Fruit fly (Drosophila melanogaster) whole organism, embryonic: ENCODE results near the gene CG7156.
A peak's percentile ranks its signal among the peaks of the same experiment; 100 is the strongest.

Experiments
- Blimp-1 ChIP-seq: fragments of 200-800 bp; sonication (Bioruptor generic); optimal IDR thresholded peaks from 3 replicates; lab custom pipeline; 2018; ENCODE audit warnings: missing biosample characterization, missing genetic modification characterization, mild to moderate bottlenecking, moderate library complexity, missing genetic modification reagents
- C15 ChIP-seq: fragments of 200-800 bp; sonication (Bioruptor generic); IDR thresholded peaks from 3 replicates; pipeline ENCODE4 v1.3.6; 2022; ENCODE audit warnings: missing biosample characterization, missing genetic modification characterization
- CG10959 ChIP-seq: fragments of 200-800 bp; sonication (Bioruptor generic); IDR thresholded peaks from 2 replicates; pipeline ENCODE4 v1.3.6; 2022; ENCODE audit warnings: missing biosample characterization, missing genetic modification characterization
- CG13894 ChIP-seq: fragments of 200-800 bp; sonication (Bioruptor generic); optimal IDR thresholded peaks from 3 replicates; lab custom pipeline; 2018; ENCODE audit warnings: missing biosample characterization, mild to moderate bottlenecking, missing genetic modification characterization, moderate library complexity
- CG1529 ChIP-seq: fragments of 200-800 bp; sonication (Bioruptor generic); optimal IDR thresholded peaks from 3 replicates; lab custom pipeline; 2018; ENCODE audit warnings: missing biosample characterization, missing genetic modification characterization
- CG15514 ChIP-seq: fragments of 200-800 bp; sonication (Bioruptor generic); optimal IDR thresholded peaks from 3 replicates; lab custom pipeline; 2017; ENCODE audit warnings: missing biosample characterization, missing genetic modification characterization, mild to moderate bottlenecking, moderate library complexity, missing genetic modification reagents
- CG17385 ChIP-seq: fragments of 200-800 bp; sonication (Bioruptor generic); optimal IDR thresholded peaks from 3 replicates; lab custom pipeline; 2018; ENCODE audit warnings: missing biosample characterization, mild to moderate bottlenecking, missing genetic modification characterization
- CG18011 ChIP-seq: fragments of 200-800 bp; sonication (Bioruptor generic); optimal IDR thresholded peaks from 2 replicates; lab custom pipeline; 2017; ENCODE audit warnings: missing biosample characterization, missing genetic modification characterization, mild to moderate bottlenecking, moderate library complexity, missing genotype
- CG1832 ChIP-seq: fragments of 200-800 bp; sonication (Bioruptor generic); optimal IDR thresholded peaks from 2 replicates; lab custom pipeline; 2017; ENCODE audit warnings: missing biosample characterization, mild to moderate bottlenecking, missing genetic modification characterization, inconsistent platforms
- CG18619 ChIP-seq: fragments of 200-800 bp; sonication (Bioruptor generic); optimal IDR thresholded peaks from 3 replicates; lab custom pipeline; 2017; ENCODE audit warnings: missing biosample characterization, mild to moderate bottlenecking, missing genetic modification characterization
- CG18764 ChIP-seq: fragments of 200-800 bp; sonication (Bioruptor generic); optimal IDR thresholded peaks from 3 replicates; lab custom pipeline; 2016; ENCODE audit warnings: missing biosample characterization, missing genetic modification characterization
- CG3995 ChIP-seq: fragments of 200-800 bp; sonication (Bioruptor generic); optimal IDR thresholded peaks from 3 replicates; lab custom pipeline; 2016; ENCODE audit warnings: missing biosample characterization, missing genetic modification characterization
- CG42726 ChIP-seq: fragments of 200-800 bp; sonication (Bioruptor generic); IDR thresholded peaks from 2 replicates; pipeline ENCODE4 v1.3.6; 2022; ENCODE audit warnings: missing biosample characterization, missing genetic modification characterization; ENCODE audit not compliant: partially characterized antibody
- CG4707 ChIP-seq: fragments of 200-800 bp; sonication (Bioruptor generic); optimal IDR thresholded peaks from 2 replicates; lab custom pipeline; 2018; ENCODE audit warnings: missing biosample characterization, mild to moderate bottlenecking, missing genetic modification characterization, moderate library complexity
- CG4730 ChIP-seq: fragments of 200-800 bp; sonication (Bioruptor generic); IDR thresholded peaks from 2 replicates; pipeline ENCODE4 v1.3.6; 2022; ENCODE audit warnings: missing biosample characterization, missing genetic modification characterization
- CG4820 ChIP-seq: fragments of 200-800 bp; sonication (Bioruptor generic); optimal IDR thresholded peaks from 3 replicates; lab custom pipeline; 2016; ENCODE audit warnings: missing biosample characterization, missing genetic modification characterization
- CG5245 ChIP-seq: fragments of 200-800 bp; sonication (Bioruptor generic); optimal IDR thresholded peaks from 3 replicates; lab custom pipeline; 2016; ENCODE audit warnings: missing biosample characterization, missing genetic modification characterization
- CG6683 ChIP-seq: fragments of 200-800 bp; sonication (Bioruptor generic); optimal IDR thresholded peaks from 2 replicates; lab custom pipeline; 2017; ENCODE audit warnings: missing biosample characterization, mild to moderate bottlenecking, missing genetic modification characterization, missing genetic modification reagents
- CG7963 ChIP-seq: fragments of 200-800 bp; sonication (Bioruptor generic); IDR thresholded peaks from 3 replicates; pipeline ENCODE4 v1.3.6; 2022; ENCODE audit warnings: missing biosample characterization, missing genetic modification characterization; ENCODE audit not compliant: partially characterized antibody
- CG9609 ChIP-seq: fragments of 200-800 bp; sonication (Bioruptor generic); optimal IDR thresholded peaks from 3 replicates; lab custom pipeline; 2016; ENCODE audit warnings: missing biosample characterization, missing genetic modification characterization
- CG9932 ChIP-seq: fragments of 200-800 bp; sonication (Bioruptor generic); IDR thresholded peaks from 2 replicates; pipeline ENCODE4 v1.3.6; 2022; ENCODE audit warnings: missing biosample characterization, missing genetic modification characterization
- CrebB ChIP-seq: fragments of 200-800 bp; sonication (Bioruptor generic); optimal IDR thresholded peaks from 3 replicates; lab custom pipeline; 2018; ENCODE audit warnings: missing biosample characterization, mild to moderate bottlenecking, missing genetic modification characterization
- Hand ChIP-seq: fragments of 200-800 bp; sonication (Bioruptor generic); optimal IDR thresholded peaks from 2 replicates; lab custom pipeline; 2017; ENCODE audit warnings: mild to moderate bottlenecking, missing biosample characterization, missing genetic modification reagents, missing genetic modification characterization
- Hmr ChIP-seq: fragments of 200-800 bp; sonication (Bioruptor generic); optimal IDR thresholded peaks from 3 replicates; lab custom pipeline; 2017; ENCODE audit warnings: mild to moderate bottlenecking, missing biosample characterization, missing genetic modification reagents, missing genetic modification characterization
- Hr39 ChIP-seq: fragments of >200 bp; optimal IDR thresholded peaks from 2 replicates; lab custom pipeline; 2017
- Med ChIP-seq: fragments of 200-800 bp; sonication (Bioruptor generic); peaks from one replicate; lab custom pipeline; 2016; ENCODE audit warnings: missing biosample characterization, missing genetic modification characterization, mild to moderate bottlenecking, inconsistent platforms, moderate library complexity
- NC2α ChIP-seq: fragments of 200-800 bp; sonication (Bioruptor generic); optimal IDR thresholded peaks from 2 replicates; lab custom pipeline; 2016; ENCODE audit warnings: missing biosample characterization, missing genetic modification characterization
- Ravus ChIP-seq: fragments of 200-800 bp; sonication (Bioruptor generic); IDR thresholded peaks from 2 replicates; pipeline ENCODE4 v1.3.6; 2022; ENCODE audit warnings: missing biosample characterization, missing genetic modification characterization
- Sox102F ChIP-seq: fragments of 200-800 bp; sonication (Bioruptor generic); optimal IDR thresholded peaks from 2 replicates; lab custom pipeline; 2018; ENCODE audit warnings: missing biosample characterization, mild to moderate bottlenecking, missing genetic modification characterization, moderate library complexity
- abd-A ChIP-seq: fragments of 200-800 bp; sonication (Bioruptor generic); optimal IDR thresholded peaks from 3 replicates; lab custom pipeline; 2019; ENCODE audit warnings: missing biosample characterization, mild to moderate bottlenecking, missing genetic modification characterization, moderate library complexity
- al ChIP-seq: fragments of 200-800 bp; sonication (Bioruptor generic); IDR thresholded peaks from 2 replicates; pipeline ENCODE4 v1.3.6; 2022; ENCODE audit warnings: missing biosample characterization, missing genetic modification characterization
- ara ChIP-seq: fragments of 200-800 bp; sonication (Bioruptor generic); IDR thresholded peaks from 2 replicates; pipeline ENCODE4 v1.3.6; 2022; ENCODE audit warnings: missing biosample characterization, missing genetic modification characterization
- bcd ChIP-seq: fragments of 200-800 bp; sonication (Bioruptor generic); optimal IDR thresholded peaks from 2 replicates; lab custom pipeline; 2017; ENCODE audit warnings: missing biosample characterization, mild to moderate bottlenecking, missing genetic modification characterization
- bowl ChIP-seq: fragments of 200-800 bp; sonication (Bioruptor generic); IDR thresholded peaks from 2 replicates; pipeline ENCODE4 v1.3.6; 2022; ENCODE audit warnings: missing biosample characterization, missing genetic modification characterization
- br ChIP-seq: fragments of >200 bp; optimal IDR thresholded peaks from 2 replicates; lab custom pipeline; 2017
- ci ChIP-seq: fragments of 200-800 bp; sonication (Bioruptor generic); IDR thresholded peaks from 3 replicates; pipeline ENCODE4 v1.3.6; 2022; ENCODE audit warnings: missing biosample characterization, missing genetic modification characterization
- dmrt11E ChIP-seq: fragments of 200-800 bp; sonication (Bioruptor generic); optimal IDR thresholded peaks from 3 replicates; lab custom pipeline; 2018; ENCODE audit warnings: missing biosample characterization, mild to moderate bottlenecking, missing genetic modification characterization, moderate library complexity
- dmrt99B ChIP-seq: fragments of 200-800 bp; sonication (Bioruptor generic); optimal IDR thresholded peaks from 2 replicates; lab custom pipeline; 2018; ENCODE audit warnings: missing biosample characterization, mild to moderate bottlenecking, missing genetic modification characterization, moderate library complexity
- esg ChIP-seq: fragments of 200-800 bp; sonication (Bioruptor generic); conservative IDR thresholded peaks from 2 replicates; pipeline ENCODE4 v1.3.6; 2022; ENCODE audit warnings: missing biosample characterization, missing genetic modification characterization
- gcm ChIP-seq: fragments of 200-800 bp; sonication (Bioruptor generic); optimal IDR thresholded peaks from 2 replicates; lab custom pipeline; 2019; ENCODE audit warnings: missing biosample characterization, mild to moderate bottlenecking, missing genetic modification characterization, moderate library complexity
- gsb-n ChIP-seq: fragments of 200-800 bp; sonication (Bioruptor generic); optimal IDR thresholded peaks from 3 replicates; lab custom pipeline; 2018; ENCODE audit warnings: missing biosample characterization, mild to moderate bottlenecking, missing genetic modification characterization
- her ChIP-seq: fragments of 200-800 bp; sonication (Bioruptor generic); optimal IDR thresholded peaks from 2 replicates; lab custom pipeline; 2016; ENCODE audit warnings: missing biosample characterization, missing genetic modification characterization
- hth ChIP-seq: fragments of >200 bp; optimal IDR thresholded peaks from 2 replicates; lab custom pipeline; 2017; ENCODE audit warnings: inconsistent platforms
- ind ChIP-seq: fragments of 200-800 bp; sonication (Bioruptor generic); optimal IDR thresholded peaks from 3 replicates; lab custom pipeline; 2016; ENCODE audit warnings: missing biosample characterization, missing genetic modification characterization
- inv ChIP-seq: fragments of 200-800 bp; sonication (Bioruptor generic); IDR thresholded peaks from 2 replicates; pipeline ENCODE4 v1.3.6; 2022; ENCODE audit warnings: missing biosample characterization, missing genetic modification characterization; ENCODE audit not compliant: partially characterized antibody
- kni ChIP-seq: fragments of 200-800 bp; sonication (Bioruptor generic); optimal IDR thresholded peaks from 3 replicates; lab custom pipeline; 2017; ENCODE audit warnings: mild to moderate bottlenecking, missing biosample characterization, missing genetic modification reagents, missing genetic modification characterization
- phol ChIP-seq: fragments of 200-800 bp; sonication (Bioruptor generic); optimal IDR thresholded peaks from 3 replicates; lab custom pipeline; 2018; ENCODE audit warnings: missing biosample characterization, mild to moderate bottlenecking, missing genetic modification characterization, moderate library complexity
- run ChIP-seq: fragments of 200-800 bp; sonication (Bioruptor generic); optimal IDR thresholded peaks from 3 replicates; lab custom pipeline; 2018; ENCODE audit warnings: missing biosample characterization, mild to moderate bottlenecking, missing genetic modification characterization
- slou ChIP-seq: fragments of 200-800 bp; sonication (Bioruptor generic); optimal IDR thresholded peaks from 3 replicates; lab custom pipeline; 2016; ENCODE audit warnings: missing biosample characterization, missing genetic modification characterization
- sug ChIP-seq: fragments of 200-800 bp; optimal IDR thresholded peaks from 2 replicates; lab custom pipeline; 2019; ENCODE audit warnings: missing biosample characterization, mild to moderate bottlenecking, missing genetic modification characterization, moderate library complexity
- tup ChIP-seq: fragments of 200-800 bp; sonication (Bioruptor generic); optimal IDR thresholded peaks from 2 replicates; lab custom pipeline; 2016; ENCODE audit warnings: missing biosample characterization, mild to moderate bottlenecking, missing genetic modification characterization, moderate library complexity

The CG7156 gene

DNA sequence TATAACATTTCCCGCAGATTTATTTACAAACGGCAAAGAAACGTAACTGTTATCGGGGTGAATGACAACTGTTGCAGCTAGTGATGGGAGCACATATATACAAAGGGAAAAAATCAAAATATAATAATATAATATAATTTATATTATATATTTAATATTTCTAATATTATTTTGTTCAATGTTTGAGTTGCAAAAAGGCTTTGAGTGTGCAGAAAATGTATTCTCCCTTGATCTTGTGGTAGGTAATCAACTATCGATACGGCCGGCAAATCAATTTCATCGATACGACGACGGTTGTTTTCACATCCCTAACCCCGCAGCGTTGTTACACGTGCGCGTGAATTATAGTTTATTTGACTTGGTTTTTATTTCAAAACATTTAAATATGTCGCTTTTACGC is 18.5 kb downstream of the CG7156 start, which contains the start of the genes mTerf5 and Non3 (continued):
- TF ChIP-seq br (lab: Kevin White, UChicago) (no peak), ind (GFP tag; lab: Kevin White, UChicago) (peak; percentile 68), ci (GFP tag; lab: Robert Waterston, UW) (peak; percentile 46; the same call in 1 of the 3 replicates), CG9609 (no peak), CG4730 (peak; percentile 21; the same call in 1 of the 2 replicates), CG3995 (GFP tag; lab: Kevin White, UChicago) (no peak), CG1529 (GFP tag; lab: Kevin White, UChicago) (no peak), CG15514 (GFP tag; lab: Kevin White, UChicago) (peak; percentile 62), ara (GFP tag; lab: Robert Waterston, UW) (no peak), tup (GFP tag; lab: Kevin White, UChicago) (no peak), Blimp-1 (GFP tag; lab: Kevin White, UChicago) (peak; percentile 54), CG7963 (GFP tag; lab: Robert Waterston, UW) (peak; percentile 76; the same call in 2 of the 3 replicates), hth (lab: Kevin White, UChicago) (no peak), al (0 out of 2 replicates have a peak, but pooled peaks have one; percentile 22), slou (GFP tag; lab: Kevin White, UChicago) (no peak), CG17385 (GFP tag; lab: Kevin White, UChicago) (peak; percentile 54), CG18619 (GFP tag; lab: Kevin White, UChicago) (peak; percentile 9), her (GFP tag; lab: Kevin White, UChicago) (no peak), CrebB (tag; lab: Kevin White, UChicago) (no peak), bowl (GFP tag; lab: Robert Waterston, UW) (no peak), Hr39 (lab: Kevin White, UChicago) (no peak), CG1832 (no peak), CG5245 (GFP tag; lab: Kevin White, UChicago) (no peak), kni (GFP tag; lab: Kevin White, UChicago) (no peak), bcd (GFP tag; lab: Kevin White, UChicago) (peak; percentile 44), CG4820 (peak; percentile 42), CG13894 (peak; percentile 47), Sox102F (GFP tag; lab: Kevin White, UChicago) (peak; percentile 64), gsb-n (tag; lab: Kevin White, UChicago) (peak; percentile 58), CG18011 (GFP tag; lab: Kevin White, UChicago) (peak; percentile 6), Ravus (GFP tag; lab: Robert Waterston, UW) (no peak; the same call in 1 of the 2 replicates), CG10959 (GFP tag; lab: Robert Waterston, UW) (no peak), Hmr (peak; percentile 60), CG18764 (peak; percentile 47), run (tag; lab: Kevin White, UChicago) (no peak), CG6683 (GFP tag; lab: Kevin White, UChicago) (peak; percentile 40), sug (tag; lab: Kevin White, UChicago) (peak; percentile 62), C15 (no peak), Hand (GFP tag; lab: Kevin White, UChicago) (no peak), Med (peak; percentile 70), inv (GFP tag; lab: Robert Waterston, UW) (peak; percentile 85), dmrt11E (tag; lab: Kevin White, UChicago) (peak; percentile 65), gcm (peak; percentile 73), NC2α (GFP tag; lab: Kevin White, UChicago) (no peak), dmrt99B (tag; lab: Kevin White, UChicago) (no peak), abd-A (tag; lab: Kevin White, UChicago) (no peak), esg (GFP tag; lab: Robert Waterston, UW) (peak; percentile 55), CG42726 (0 out of 2 replicates have a peak, but pooled peaks have one; percentile 43), CG9932 (GFP tag; lab: Robert Waterston, UW) (peak; percentile 73), CG4707 (GFP tag; lab: Kevin White, UChicago) (no peak), phol (tag; lab: Kevin White, UChicago) (peak; percentile 68)
